Worm (Caenorhabditis elegans): ENCODE results near the gene ZK418.7.

DNA sequence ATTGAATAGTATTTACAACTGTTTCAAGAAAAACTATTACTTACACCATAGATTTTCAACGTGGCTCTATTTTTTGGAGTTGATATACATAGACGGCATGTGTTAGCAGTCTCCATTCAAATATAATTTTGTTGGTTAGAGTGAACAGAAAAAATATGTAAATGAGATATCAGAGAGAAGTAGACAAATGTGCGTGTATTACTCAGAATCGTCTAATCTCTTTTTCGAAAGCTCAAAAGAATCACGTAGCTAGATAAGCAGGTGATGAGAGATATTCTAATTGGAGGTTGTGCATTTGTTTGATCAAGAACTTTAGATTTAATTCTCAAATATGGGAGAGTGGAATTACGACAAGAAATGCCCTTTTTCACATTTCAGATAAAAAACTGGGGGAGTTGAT, 10.0 kb upstream of the ZK418.7 start, which contains the start of gene ZK418.10:
- TF ChIP-seq klf-2 (GFP tag; conservative IDR thresholded peaks at IDR 0.05) (no peak), ref-1 (GFP tag; conservative IDR thresholded peaks at IDR 0.05) (no peak), ztf-29 (GFP tag; IDR thresholded peaks at IDR 0.05) (no peak), flt-1 (GFP tag; IDR thresholded peaks at IDR 0.05) (no peak), ztf-23 (GFP tag; IDR thresholded peaks at IDR 0.05) (no peak), tab-1 (GFP tag; IDR thresholded peaks at IDR 0.05) (no peak), med-1 (GFP tag; optimal IDR thresholded peaks at IDR 0.05; ENCODE audit: insufficient read depth) (no peak)

Data from whole organism, midembryonic.